Fruit fly (Drosophila melanogaster) whole organism, embryonic: ENCODE measurements around the gene CG13996.
A peak's percentile ranks its signal among the peaks of the same experiment; 100 is the strongest.

ENCODE experiments used
- CG11247 ChIP-seq: fragments of 200-800 bp; sonication (Bioruptor generic); IDR thresholded peaks from 2 replicates; pipeline ENCODE4 v1.3.6; 2022; ENCODE audit warnings: missing biosample characterization, missing genetic modification characterization
- CG12299 ChIP-seq: fragments of 200-800 bp; sonication (Bioruptor generic); optimal IDR thresholded peaks from 2 replicates; lab custom pipeline; 2018; ENCODE audit warnings: missing biosample characterization, mild to moderate bottlenecking, missing genetic modification characterization
- CG13287 ChIP-seq: fragments of 200-800 bp; sonication (Bioruptor generic); IDR thresholded peaks from 2 replicates; pipeline ENCODE4 v1.3.6; 2022; ENCODE audit warnings: missing biosample characterization, missing genetic modification characterization; ENCODE audit not compliant: partially characterized antibody
- CG14014 ChIP-seq: fragments of 200-800 bp; sonication (Bioruptor generic); IDR thresholded peaks from 2 replicates; pipeline ENCODE4 v1.3.6; 2022; ENCODE audit warnings: missing biosample characterization, missing genetic modification characterization
- CG1529 ChIP-seq: fragments of 200-800 bp; sonication (Bioruptor generic); optimal IDR thresholded peaks from 3 replicates; lab custom pipeline; 2018; ENCODE audit warnings: missing biosample characterization, missing genetic modification characterization
- CG1647 ChIP-seq: fragments of 200-800 bp; sonication (Bioruptor generic); optimal IDR thresholded peaks from 3 replicates; lab custom pipeline; 2016; ENCODE audit warnings: missing biosample characterization, missing genetic modification characterization
- CG16813 ChIP-seq: fragments of 200-800 bp; sonication (Bioruptor generic); IDR thresholded peaks from 3 replicates; pipeline ENCODE4 v1.3.6; 2022; ENCODE audit warnings: missing biosample characterization, missing genetic modification characterization; ENCODE audit not compliant: partially characterized antibody
- CG17829 ChIP-seq: fragments of 200-800 bp; optimal IDR thresholded peaks from 2 replicates; lab custom pipeline; 2019; ENCODE audit warnings: missing biosample characterization, mild to moderate bottlenecking, missing genetic modification characterization, moderate library complexity
- CG2120 ChIP-seq: fragments of 200-800 bp; sonication (Bioruptor generic); optimal IDR thresholded peaks from 3 replicates; lab custom pipeline; 2016; ENCODE audit warnings: missing biosample characterization, missing genetic modification characterization
- CG2875 ChIP-seq: fragments of 200-800 bp; sonication (Bioruptor generic); optimal IDR thresholded peaks from 2 replicates; lab custom pipeline; 2017; ENCODE audit warnings: missing biosample characterization, mild to moderate bottlenecking, missing genetic modification characterization, missing genetic modification reagents
- CG30020 ChIP-seq: fragments of 200-800 bp; optimal IDR thresholded peaks from 2 replicates; lab custom pipeline; 2019; ENCODE audit warnings: missing biosample characterization, mild to moderate bottlenecking, missing genetic modification characterization, moderate library complexity
- CG30431 ChIP-seq: fragments of 200-800 bp; sonication (Bioruptor generic); optimal IDR thresholded peaks from 2 replicates; lab custom pipeline; 2017; ENCODE audit warnings: missing biosample characterization, missing genetic modification characterization
- CG34224 ChIP-seq: fragments of 200-800 bp; sonication (Bioruptor generic); IDR thresholded peaks from 3 replicates; pipeline ENCODE4 v1.3.6; 2022; ENCODE audit warnings: missing biosample characterization, missing genetic modification characterization; ENCODE audit not compliant: partially characterized antibody
- CG3838 ChIP-seq: fragments of 200-800 bp; sonication (Bioruptor generic); optimal IDR thresholded peaks from 3 replicates; lab custom pipeline; 2016; ENCODE audit warnings: missing biosample characterization, missing genetic modification characterization
- CG6854 ChIP-seq: fragments of 200-800 bp; sonication (Bioruptor generic); optimal IDR thresholded peaks from 3 replicates; lab custom pipeline; 2017; ENCODE audit warnings: missing biosample characterization, mild to moderate bottlenecking, missing genetic modification characterization
- CG7271 ChIP-seq: fragments of 200-800 bp; sonication (Bioruptor generic); optimal IDR thresholded peaks from 2 replicates; lab custom pipeline; 2018; ENCODE audit warnings: missing biosample characterization, mild to moderate bottlenecking, missing genetic modification characterization, moderate library complexity
- CG8281 ChIP-seq: fragments of 200-800 bp; sonication (Bioruptor generic); optimal IDR thresholded peaks from 2 replicates; lab custom pipeline; 2018; ENCODE audit warnings: missing biosample characterization, mild to moderate bottlenecking, missing genetic modification characterization, moderate library complexity
- CG8478 ChIP-seq: fragments of >200 bp; optimal IDR thresholded peaks from 2 replicates; lab custom pipeline; 2018
- CG8765 ChIP-seq: fragments of 200-800 bp; sonication (Bioruptor generic); IDR thresholded peaks from 2 replicates; pipeline ENCODE4 v1.3.6; 2022; ENCODE audit warnings: missing biosample characterization, missing genetic modification characterization
- CoRest ChIP-seq: fragments of 200-800 bp; sonication (Bioruptor generic); optimal IDR thresholded peaks from 3 replicates; lab custom pipeline; 2018; ENCODE audit warnings: missing biosample characterization, mild to moderate bottlenecking, missing genetic modification characterization, moderate library complexity
- Dip2 ChIP-seq: fragments of 200-800 bp; sonication (Bioruptor generic); IDR thresholded peaks from 2 replicates; pipeline ENCODE4 v1.3.6; 2022; ENCODE audit warnings: missing biosample characterization, missing genetic modification characterization
- Eip74EF ChIP-seq, 2 experiments: fragments of 200-800 bp in 1 of 2; fragments of >200 bp in 1 of 2; sonication (Bioruptor generic) in 1 of 2; optimal IDR thresholded peaks; 2 replicates each; lab custom pipeline; 2017 to 2019; ENCODE audit warnings: missing biosample characterization in 2 of 2, missing genetic modification characterization in 2 of 2, mild to moderate bottlenecking in 1 of 2, moderate library complexity in 1 of 2
- Fer3 ChIP-seq: fragments of 200-800 bp; sonication (Bioruptor generic); optimal IDR thresholded peaks from 2 replicates; lab custom pipeline; 2018; ENCODE audit warnings: missing biosample characterization, mild to moderate bottlenecking, missing genetic modification characterization, moderate library complexity
- Gsc ChIP-seq: fragments of 200-800 bp; sonication (Bioruptor generic); IDR thresholded peaks from 2 replicates; pipeline ENCODE4 v1.3.6; 2022; ENCODE audit warnings: missing biosample characterization, missing genetic modification characterization
- H15 ChIP-seq: fragments of 200-800 bp; sonication (Bioruptor generic); IDR thresholded peaks from 3 replicates; pipeline ENCODE4 v1.3.6; 2022; ENCODE audit warnings: missing biosample characterization, missing genetic modification characterization
- Jarid2 ChIP-seq: fragments of 200-800 bp; sonication (Bioruptor generic); optimal IDR thresholded peaks from 3 replicates; lab custom pipeline; 2017; ENCODE audit warnings: mild to moderate bottlenecking, missing biosample characterization, missing genetic modification reagents, missing genetic modification characterization
- Mad ChIP-seq: fragments of 200-800 bp; sonication (Bioruptor generic); optimal IDR thresholded peaks from 2 replicates; lab custom pipeline; 2016; ENCODE audit warnings: missing biosample characterization, missing genetic modification characterization
- NC2β ChIP-seq: fragments of 200-800 bp; sonication (Bioruptor generic); optimal IDR thresholded peaks from 2 replicates; lab custom pipeline; 2016; ENCODE audit warnings: missing biosample characterization, missing genetic modification characterization
- Oaz ChIP-seq: fragments of 200-800 bp; sonication (Bioruptor generic); IDR thresholded peaks from 2 replicates; pipeline ENCODE4 v1.3.6; 2022; ENCODE audit warnings: missing biosample characterization, missing genetic modification characterization
- Trl ChIP-seq, 3 experiments: fragments of >200 bp in 2 of 3; fragments of 200-800 bp in 1 of 3; sonication (Bioruptor generic) in 1 of 3; optimal IDR thresholded peaks; 2 replicates in 1 of 3; 3 replicates in 2 of 3; lab custom pipeline; 2016 to 2017; ENCODE audit warnings: missing biosample characterization in 1 of 3, missing genetic modification characterization in 1 of 3
- al ChIP-seq: fragments of 200-800 bp; sonication (Bioruptor generic); IDR thresholded peaks from 2 replicates; pipeline ENCODE4 v1.3.6; 2022; ENCODE audit warnings: missing biosample characterization, missing genetic modification characterization
- ato ChIP-seq: fragments of 200-800 bp; sonication (Bioruptor generic); IDR thresholded peaks from 2 replicates; pipeline ENCODE4 v1.3.6; 2022; ENCODE audit warnings: missing biosample characterization, missing genetic modification characterization; ENCODE audit not compliant: partially characterized antibody
- emc ChIP-seq: fragments of 200-800 bp; sonication (Bioruptor generic); optimal IDR thresholded peaks from 2 replicates; lab custom pipeline; 2016; ENCODE audit warnings: missing biosample characterization, missing genetic modification characterization
- ftz-f1 ChIP-seq: fragments of 200-800 bp; sonication (Bioruptor generic); optimal IDR thresholded peaks from 2 replicates; lab custom pipeline; 2016; ENCODE audit warnings: missing biosample characterization, missing genetic modification characterization
- fu2 ChIP-seq: fragments of 200-800 bp; sonication (Bioruptor generic); optimal IDR thresholded peaks from 2 replicates; lab custom pipeline; 2016; ENCODE audit warnings: missing biosample characterization, missing genetic modification characterization
- gsb-n ChIP-seq: fragments of 200-800 bp; sonication (Bioruptor generic); optimal IDR thresholded peaks from 3 replicates; lab custom pipeline; 2018; ENCODE audit warnings: missing biosample characterization, mild to moderate bottlenecking, missing genetic modification characterization
- nau ChIP-seq: fragments of 200-800 bp; sonication (Bioruptor generic); optimal IDR thresholded peaks from 3 replicates; lab custom pipeline; 2017; ENCODE audit warnings: missing biosample characterization, mild to moderate bottlenecking, missing genetic modification characterization, missing genetic modification reagents
- nmo ChIP-seq: fragments of 200-800 bp; sonication (Bioruptor generic); optimal IDR thresholded peaks from 2 replicates; lab custom pipeline; 2018; ENCODE audit warnings: missing biosample characterization, mild to moderate bottlenecking, missing genetic modification characterization, moderate library complexity
- nom ChIP-seq: fragments of 200-800 bp; sonication (Bioruptor generic); optimal IDR thresholded peaks from 2 replicates; lab custom pipeline; 2017; ENCODE audit warnings: missing biosample characterization, missing genetic modification characterization, mild to moderate bottlenecking, moderate library complexity, missing genetic modification reagents
- onecut ChIP-seq: fragments of 200-800 bp; sonication (Bioruptor generic); IDR thresholded peaks from 2 replicates; pipeline ENCODE4 v1.3.6; 2022; ENCODE audit warnings: missing biosample characterization, missing genetic modification characterization
- pan ChIP-seq, 4 experiments: fragments of >200 bp in 3 of 4; fragments of 200-800 bp in 1 of 4; sonication (Bioruptor generic) in 1 of 4; optimal IDR thresholded peaks in 3 of 4; IDR thresholded peaks in 1 of 4; 2 replicates each; pipeline versions ENCODE4 v1.3.6 to Lab custom; 2017 to 2022; ENCODE audit warnings: missing biosample characterization in 2 of 4, missing genetic modification characterization in 2 of 4, mixed read lengths in 1 of 4
- prd ChIP-seq, 3 experiments: fragments of >200 bp in 2 of 3; fragments of 200-800 bp in 1 of 3; sonication (Bioruptor generic) in 1 of 3; optimal IDR thresholded peaks in 2 of 3; IDR thresholded peaks in 1 of 3; 2 replicates in 2 of 3; 3 replicates in 1 of 3; pipeline versions ENCODE4 v1.3.6 to Lab custom; 2017 to 2022; ENCODE audit warnings: missing biosample characterization in 1 of 3, missing genetic modification characterization in 1 of 3
- pzg ChIP-seq: fragments of 200-800 bp; sonication (Bioruptor generic); optimal IDR thresholded peaks from 3 replicates; lab custom pipeline; 2018; ENCODE audit warnings: missing biosample characterization, mild to moderate bottlenecking, missing genetic modification characterization, moderate library complexity
- schlank ChIP-seq: fragments of 200-800 bp; sonication (Bioruptor generic); optimal IDR thresholded peaks from 2 replicates; lab custom pipeline; 2018; ENCODE audit warnings: missing biosample characterization, mild to moderate bottlenecking, missing genetic modification characterization
- sob ChIP-seq: fragments of 200-800 bp; sonication (Bioruptor generic); IDR thresholded peaks from 2 replicates; pipeline ENCODE4 v1.3.6; 2022; ENCODE audit warnings: missing biosample characterization, missing genetic modification characterization
- sug ChIP-seq: fragments of 200-800 bp; optimal IDR thresholded peaks from 2 replicates; lab custom pipeline; 2019; ENCODE audit warnings: missing biosample characterization, mild to moderate bottlenecking, missing genetic modification characterization, moderate library complexity
- unc-4 ChIP-seq: fragments of 200-800 bp; sonication (Bioruptor generic); IDR thresholded peaks from 2 replicates; pipeline ENCODE4 v1.3.6; 2022; ENCODE audit warnings: missing biosample characterization, missing genetic modification characterization; ENCODE audit not compliant: partially characterized antibody
- zf30C ChIP-seq: fragments of 200-800 bp; sonication (Bioruptor generic); optimal IDR thresholded peaks from 3 replicates; lab custom pipeline; 2018; ENCODE audit warnings: missing biosample characterization, mild to moderate bottlenecking, missing genetic modification characterization

CG13996 gene

dm6 chr2L:6047528-6048160, 27.0 kb downstream of the CG13996 start, which contains the start of gene IPIP (continued):
- TF ChIP-seq nom (GFP tag; lab: Kevin White, UChicago) (peak; percentile 59), CG12299 (tag; lab: Kevin White, UChicago) (no peak), Trl (optimal IDR thresholded peaks at IDR 0.05; lab: Kevin White, UChicago) (no peak), Trl (GFP tag; optimal IDR thresholded peaks at IDR 0.05; lab: Kevin White, UChicago) (no peak), emc (no peak), CG1529 (GFP tag; lab: Kevin White, UChicago) (no peak), pzg (peak; percentile 83), sob (GFP tag; lab: Robert Waterston, UW) (0 out of 2 replicates have a peak, but pooled peaks have one; percentile 36), onecut (GFP tag; lab: Robert Waterston, UW) (peak; percentile 69), CG1647 (GFP tag; lab: Kevin White, UChicago) (no peak), CG7271 (no peak), CG6854 (no peak), H15 (GFP tag; lab: Robert Waterston, UW) (peak; percentile 51; the same call in 1 of the 3 replicates), CG30431 (GFP tag; lab: Kevin White, UChicago) (no peak), CG30020 (tag; lab: Kevin White, UChicago) (peak; percentile 61), CG8281 (no peak), Fer3 (tag; lab: Kevin White, UChicago) (no peak), CG11247 (GFP tag; lab: Robert Waterston, UW) (peak; percentile 44; the same call in 1 of the 2 replicates), Jarid2 (GFP tag; lab: Kevin White, UChicago) (no peak), pan (optimal IDR thresholded peaks at IDR 0.05; lab: Kevin White, UChicago) (no peak), pan (GFP tag; optimal IDR thresholded peaks at IDR 0.05 in 1 of 2, IDR thresholded peaks at IDR 0.05 in 1 of 2) (peak in 1 of 2 experiments; percentile 43), CG13287 (GFP tag; lab: Robert Waterston, UW) (peak; percentile 83), CG16813 (peak; percentile 87), NC2β (GFP tag; lab: Kevin White, UChicago) (no peak), CG14014 (GFP tag; lab: Robert Waterston, UW) (no peak), CG2120 (GFP tag; lab: Kevin White, UChicago) (peak; percentile 55), Mad (GFP tag; lab: Kevin White, UChicago) (peak; percentile 6), sug (tag; lab: Kevin White, UChicago) (peak; percentile 53), ftz-f1 (GFP tag; lab: Kevin White, UChicago) (peak; percentile 66), Oaz (GFP tag; lab: Robert Waterston, UW) (no peak), nau (GFP tag; lab: Kevin White, UChicago) (no peak), al (GFP tag; lab: Robert Waterston, UW) (0 out of 2 replicates have a peak, but pooled peaks have one; percentile 8), CG34224 (peak; percentile 75), Eip74EF (GFP tag; optimal IDR thresholded peaks at IDR 0.05; lab: Kevin White, UChicago) (no peak), CoRest (no peak), nmo (GFP tag; lab: Kevin White, UChicago) (peak; percentile 37), prd (optimal IDR thresholded peaks at IDR 0.05; lab: Kevin White, UChicago) (no peak), prd (GFP tag; IDR thresholded peaks at IDR 0.05; lab: Robert Waterston, UW) (peak; percentile 44; the same call in 1 of the 3 replicates), zf30C (GFP tag; lab: Kevin White, UChicago) (no peak), CG3838 (GFP tag; lab: Kevin White, UChicago) (no peak), fu2 (GFP tag; lab: Kevin White, UChicago) (no peak), ato (GFP tag; lab: Robert Waterston, UW) (peak; percentile 85), gsb-n (tag; lab: Kevin White, UChicago) (no peak), Gsc (no peak), CG8765 (no peak), unc-4 (GFP tag; lab: Robert Waterston, UW) (peak; percentile 81), CG2875 (GFP tag; lab: Kevin White, UChicago) (no peak), CG17829 (peak; percentile 44), Dip2 (GFP tag; lab: Robert Waterston, UW) (no peak), CG8478 (lab: Kevin White, UChicago) (no peak), schlank (tag; lab: Kevin White, UChicago) (no peak)
